Worm (Caenorhabditis elegans) whole organism, midembryonic: ENCODE results near the gene H20J04.6.

Source experiments
- T22C8.4 ChIP-seq: fragments of 200-800 bp; sonication (Bioruptor generic); IDR thresholded peaks from 2 replicates; pipeline ENCODE4 v1.3.6; 2022; ENCODE audit warnings: missing genetic modification characterization, missing compliant biosample characterization
- cog-1 ChIP-seq: sonication (generic microtip); optimal IDR thresholded peaks from 2 replicates; lab custom pipeline; 2016; ENCODE audit warnings: missing genetic modification characterization, missing compliant biosample characterization
- flt-1 ChIP-seq: fragments of 200-800 bp; sonication (Bioruptor generic); IDR thresholded peaks from 2 replicates; pipeline ENCODE4 v1.3.6; 2022; ENCODE audit warnings: missing genetic modification characterization, missing compliant biosample characterization
- klf-2 ChIP-seq: fragments of 200-800 bp; sonication (Bioruptor generic); conservative IDR thresholded peaks from 2 replicates; pipeline ENCODE4 v1.3.6; 2022; ENCODE audit warnings: missing genetic modification reagents, missing genetic modification characterization, missing compliant biosample characterization
- med-1 ChIP-seq: sonication (generic microtip); optimal IDR thresholded peaks from 2 replicates; lab custom pipeline; 2017; ENCODE audit warnings: missing genetic modification characterization, mild to moderate bottlenecking, missing compliant biosample characterization, antibody characterized with exemption, missing genetic modification reagents; ENCODE audit not compliant: insufficient read depth
- ref-1 ChIP-seq: fragments of 200-800 bp; sonication (Bioruptor generic); conservative IDR thresholded peaks from 2 replicates; pipeline ENCODE4 v1.3.6; 2022; ENCODE audit warnings: missing genetic modification reagents, missing genetic modification characterization, missing compliant biosample characterization
- tab-1 ChIP-seq: fragments of 200-800 bp; sonication (Bioruptor generic); IDR thresholded peaks from 2 replicates; pipeline ENCODE4 v1.3.6; 2022; ENCODE audit warnings: missing genetic modification characterization, missing compliant biosample characterization
- ztf-23 ChIP-seq: fragments of 200-800 bp; sonication (Bioruptor generic); IDR thresholded peaks from 2 replicates; pipeline ENCODE4 v1.3.6; 2022; ENCODE audit warnings: missing genetic modification reagents, missing genetic modification characterization, missing compliant biosample characterization
- ztf-29 ChIP-seq: fragments of 200-800 bp; sonication (Bioruptor generic); IDR thresholded peaks from 2 replicates; pipeline ENCODE4 v1.3.6; 2022; ENCODE audit warnings: missing genetic modification reagents, missing genetic modification characterization, missing compliant biosample characterization

DNA sequence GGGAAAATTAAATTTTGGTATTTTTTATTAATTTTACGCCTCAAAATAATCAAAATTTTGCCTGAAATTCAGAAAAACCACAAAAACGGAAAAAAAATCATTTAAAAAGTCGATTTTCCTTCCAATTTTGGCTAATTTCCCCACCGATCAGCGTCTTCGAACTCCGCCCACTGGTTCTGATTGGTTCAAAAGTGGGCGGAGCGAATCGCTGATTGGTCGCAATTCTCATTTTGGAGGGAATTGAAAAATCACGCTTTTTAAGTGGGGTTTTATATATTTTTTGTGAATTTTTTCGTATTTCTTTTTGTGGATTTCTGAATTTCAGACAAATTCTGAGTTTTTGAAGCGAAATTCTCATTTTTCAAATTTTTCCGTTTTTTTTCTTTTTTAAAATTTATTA is 36.1 kb upstream of the H20J04.6 start:
- TF ChIP-seq ztf-23 (no peak), ref-1 (GFP tag; lab: Robert Waterston, UW) (no peak), flt-1 (GFP tag; lab: Robert Waterston, UW) (no peak), med-1 (GFP tag; lab: Kevin White, UChicago) (no peak), tab-1 (GFP tag; lab: Robert Waterston, UW) (no peak), klf-2 (GFP tag; lab: Robert Waterston, UW) (no peak), ztf-29 (GFP tag; lab: Robert Waterston, UW) (no peak), T22C8.4 (GFP tag; lab: Robert Waterston, UW) (no peak), cog-1 (tag; lab: Kevin White, UChicago) (no peak)
